Fruit fly (Drosophila melanogaster): ENCODE data around the gene atilla.
A peak's percentile ranks its signal among the peaks of the same experiment; 100 is the strongest.

atilla gene

DNA sequence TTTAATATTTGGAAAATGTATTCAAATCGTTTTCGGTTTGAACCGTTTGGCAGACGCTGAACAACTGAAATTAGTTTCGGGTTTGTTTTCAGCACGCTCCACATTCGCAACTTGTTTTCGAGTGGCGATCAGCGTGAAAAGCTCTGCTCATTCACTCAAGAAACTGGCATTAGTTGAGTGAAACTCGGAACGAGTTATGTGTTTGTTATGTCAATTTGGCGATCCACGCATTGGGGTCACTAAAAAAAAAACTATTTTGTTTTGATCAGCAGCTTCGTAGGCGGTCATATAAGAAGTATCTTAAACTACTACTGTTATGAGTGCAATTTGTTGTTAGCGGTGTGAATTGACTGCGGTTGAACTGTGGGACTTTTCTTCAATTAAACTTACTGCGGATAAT is at the start of gene atilla:
atilla (minus strand) TSS at position 266 of the 400 bp plus-strand sequence.
- TF ChIP-seq toe (GFP tag; optimal IDR thresholded peaks at IDR 0.05), result no peak
- no peak for TF ChIP-seq CG14711 (tag; optimal IDR thresholded peaks at IDR 0.05)
- no peak for TF ChIP-seq Hr96 (GFP tag; optimal IDR thresholded peaks at IDR 0.05)
- TF ChIP-seq Crg-1 (GFP tag; optimal IDR thresholded peaks at IDR 0.05), result no peak
- no peak for TF ChIP-seq pad (GFP tag; optimal IDR thresholded peaks at IDR 0.05)
- no peak for TF ChIP-seq Mnt (GFP tag; optimal IDR thresholded peaks at IDR 0.05)
- TF ChIP-seq CG7045 (GFP tag; optimal IDR thresholded peaks at IDR 0.05), result no peak
- TF ChIP-seq CG7101 (tag; optimal IDR thresholded peaks at IDR 0.05), result no peak
- no peak for TF ChIP-seq CG5204 (GFP tag; optimal IDR thresholded peaks at IDR 0.05)

dm6 chr2L:12207549-12207948 is 29.9 kb upstream of the atilla start, which contains the start of gene CG31759:
Gene CG31759, plus strand, starts transcription at chr2L:12207709.
- TF ChIP-seq bab1 (GFP tag; optimal IDR thresholded peaks at IDR 0.05), result peak; percentile 64
- TF ChIP-seq CG5204 (GFP tag; optimal IDR thresholded peaks at IDR 0.05), result no peak
- no peak for TF ChIP-seq CG33017 (tag; optimal IDR thresholded peaks at IDR 0.05)
- TF ChIP-seq Mnt (GFP tag; optimal IDR thresholded peaks at IDR 0.05), result peak; percentile 60

DNA sequence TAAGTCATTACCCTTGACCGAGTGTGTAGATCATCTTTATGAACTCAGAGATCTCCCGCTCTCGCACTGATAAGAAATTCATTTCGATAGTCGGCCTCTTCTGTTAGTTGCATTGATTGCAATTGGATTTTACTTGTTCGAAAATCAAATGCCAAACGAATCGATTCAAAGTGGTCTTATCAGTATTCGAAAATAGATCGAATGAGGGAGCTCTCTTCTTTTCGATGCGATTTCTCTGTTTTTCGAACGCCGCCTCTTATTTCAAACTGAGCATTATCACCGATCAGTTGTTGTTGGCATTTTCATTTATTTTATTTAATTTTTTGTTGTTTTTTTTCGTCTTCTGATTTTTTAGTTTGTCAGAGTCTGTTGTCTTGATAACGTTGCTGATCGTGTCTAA is 23.3 kb upstream of the atilla start:
- no peak for TF ChIP-seq CG14711 (tag; optimal IDR thresholded peaks at IDR 0.05)
- TF ChIP-seq kay (GFP tag; ENCODE audit: borderline replicate concordance), result peak; percentile 83
- no peak for TF ChIP-seq toe (GFP tag; optimal IDR thresholded peaks at IDR 0.05)

- no peak for TF ChIP-seq toe (GFP tag; optimal IDR thresholded peaks at IDR 0.05)
- no peak for TF ChIP-seq CG7045 (GFP tag; optimal IDR thresholded peaks at IDR 0.05)
- no peak for TF ChIP-seq pad (GFP tag; optimal IDR thresholded peaks at IDR 0.05)
- no peak for TF ChIP-seq Crg-1 (GFP tag; optimal IDR thresholded peaks at IDR 0.05)
- TF ChIP-seq tj (GFP tag; optimal IDR thresholded peaks at IDR 0.05), result no peak
- TF ChIP-seq bab1 (GFP tag; optimal IDR thresholded peaks at IDR 0.05), result no peak
Measured at dm6 chr2L:12194858-12195257, 17.2 kb upstream of the atilla start.

DNA sequence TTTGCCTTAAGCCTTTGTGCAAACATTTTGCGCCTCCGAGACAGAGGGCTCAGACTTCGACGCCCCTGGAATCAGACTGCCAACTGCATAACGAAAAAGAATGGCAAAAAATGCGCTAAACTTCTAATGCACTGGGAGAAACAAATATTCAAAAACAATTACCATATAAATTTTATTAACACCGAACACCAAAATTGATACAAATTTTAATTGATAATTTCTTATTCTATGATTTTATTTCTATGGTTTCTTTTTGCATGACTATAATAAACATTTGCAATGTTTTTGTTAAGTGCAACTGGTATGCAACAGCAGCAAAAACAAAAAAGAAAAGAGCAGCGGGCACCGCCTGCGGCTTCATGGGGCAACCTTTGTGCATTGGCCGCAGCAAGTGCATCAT is 15.3 kb upstream of the atilla start:
- TF ChIP-seq pad (GFP tag; optimal IDR thresholded peaks at IDR 0.05) (no peak), CG33017 (tag; optimal IDR thresholded peaks at IDR 0.05) (no peak), cnc (optimal IDR thresholded peaks at IDR 0.05) (no peak), CG1620 (GFP tag; optimal IDR thresholded peaks at IDR 0.05) (no peak), CG14711 (tag; optimal IDR thresholded peaks at IDR 0.05) (no peak), Clk (GFP tag; optimal IDR thresholded peaks at IDR 0.05) (no peak), bab1 (GFP tag; optimal IDR thresholded peaks at IDR 0.05) (no peak), kay (GFP tag; ENCODE audit: borderline replicate concordance) (no peak), Crg-1 (GFP tag; optimal IDR thresholded peaks at IDR 0.05) (no peak), CG11617 (GFP tag; optimal IDR thresholded peaks at IDR 0.05) (no peak), CG12768 (GFP tag; optimal IDR thresholded peaks at IDR 0.05) (no peak), ovo (GFP tag; optimal IDR thresholded peaks at IDR 0.05) (no peak), toe (GFP tag; optimal IDR thresholded peaks at IDR 0.05) (no peak), Hr96 (GFP tag; optimal IDR thresholded peaks at IDR 0.05) (no peak)

DNA sequence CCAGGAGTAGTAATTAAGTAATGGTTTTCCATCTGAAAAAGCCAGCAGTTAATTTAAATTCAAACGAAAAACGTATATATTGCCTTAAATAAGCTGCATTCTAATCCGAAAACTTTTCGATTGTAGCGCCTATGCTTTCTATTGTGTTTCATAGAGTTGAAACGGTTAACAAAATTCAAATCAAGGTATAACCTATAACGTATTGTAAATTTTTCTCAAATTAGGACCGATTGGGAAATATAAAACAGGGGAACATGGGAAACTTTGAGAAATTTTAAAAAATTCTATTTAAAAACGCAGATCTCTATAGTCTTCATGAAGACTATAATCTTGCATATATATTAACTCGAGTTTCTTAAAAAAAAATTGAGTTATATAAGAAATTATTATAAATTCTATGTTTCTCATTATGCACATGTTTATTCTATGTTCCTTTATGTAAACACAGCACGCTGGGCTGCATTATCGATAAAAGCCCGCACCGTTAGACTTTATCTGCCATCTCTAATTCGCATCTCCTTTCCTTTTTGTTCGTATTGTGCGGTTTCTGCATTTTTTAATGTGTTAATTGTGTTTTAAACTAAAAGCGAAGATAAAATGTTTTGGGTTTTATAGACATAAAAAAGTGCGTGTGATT is 3.1 kb downstream of the atilla start, which contains the start of gene bru1:
bru1 (plus strand) TSS at position 512 of the 637 bp plus-strand sequence.
- TF ChIP-seq toe (GFP tag; optimal IDR thresholded peaks at IDR 0.05), result no peak
- no peak for TF ChIP-seq Crg-1 (GFP tag; optimal IDR thresholded peaks at IDR 0.05)
- TF ChIP-seq CG1620 (GFP tag; optimal IDR thresholded peaks at IDR 0.05), result no peak
- TF ChIP-seq kay (GFP tag; ENCODE audit: borderline replicate concordance), result no peak
- TF ChIP-seq ovo (GFP tag; optimal IDR thresholded peaks at IDR 0.05), result no peak
- TF ChIP-seq CG5204 (GFP tag; optimal IDR thresholded peaks at IDR 0.05), result no peak
- no peak for TF ChIP-seq CG14711 (tag; optimal IDR thresholded peaks at IDR 0.05)
- TF ChIP-seq bab1 (GFP tag; optimal IDR thresholded peaks at IDR 0.05), result no peak
- no peak for TF ChIP-seq cic (GFP tag; optimal IDR thresholded peaks at IDR 0.05)
- no peak for TF ChIP-seq CG12768 (GFP tag; optimal IDR thresholded peaks at IDR 0.05)
- TF ChIP-seq CG11617 (GFP tag; optimal IDR thresholded peaks at IDR 0.05), result no peak
- TF ChIP-seq CG33017 (tag; optimal IDR thresholded peaks at IDR 0.05), result no peak

DNA sequence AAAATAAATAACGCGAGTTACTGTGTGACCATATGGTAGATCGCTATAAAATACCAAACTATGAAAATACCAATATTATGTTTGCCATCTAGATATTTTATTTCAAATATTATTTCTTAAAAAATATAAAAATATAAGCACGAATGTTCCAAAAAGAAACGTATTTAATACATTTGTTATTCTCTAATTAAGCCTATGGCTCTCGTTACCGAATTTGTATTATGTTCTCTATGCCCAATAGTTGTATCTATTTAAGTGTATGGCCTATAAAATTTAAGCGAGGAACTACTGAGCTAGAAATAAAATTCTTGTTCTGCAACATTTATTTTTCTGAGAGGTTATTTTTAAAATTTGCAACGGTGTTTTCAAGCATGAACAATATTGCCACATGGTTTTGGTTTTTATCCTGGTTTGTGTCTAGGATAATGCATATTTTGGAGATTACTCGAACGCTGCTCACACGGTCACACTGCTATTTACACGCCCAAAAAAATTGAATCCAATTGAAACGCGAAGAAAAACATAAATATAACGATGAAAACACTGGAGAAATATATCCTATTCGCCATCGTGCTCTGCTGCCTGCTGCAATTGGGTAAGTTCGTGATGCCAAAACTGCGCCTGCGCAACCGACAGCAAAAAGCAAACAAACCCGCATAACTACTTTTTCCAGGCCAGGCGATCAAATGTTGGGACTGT is 5.0 kb downstream of the atilla start, which contains the start of the genes CG6583 and crok:
CG6583 (minus strand) TSS at position 51 of the 699 bp plus-strand sequence.
crok (plus strand) TSS at position 446 of the 699 bp plus-strand sequence.
- TF ChIP-seq CG12768 (GFP tag; optimal IDR thresholded peaks at IDR 0.05), result no peak
- TF ChIP-seq Hr96 (GFP tag; optimal IDR thresholded peaks at IDR 0.05), result no peak
- TF ChIP-seq Crg-1 (GFP tag; optimal IDR thresholded peaks at IDR 0.05), result no peak

Measured in whole organism, adult.